Fruit fly (Drosophila melanogaster) whole organism: ENCODE data around the gene CG15892.

ENCODE experiments used
- CG8478 ChIP-seq: fragments of >200 bp; optimal IDR thresholded peaks from 2 replicates; lab custom pipeline; 2018; ENCODE audit warnings: inconsistent platforms
- pan ChIP-seq: fragments of >200 bp; optimal IDR thresholded peaks from 2 replicates; lab custom pipeline; 2017
- psq ChIP-seq: fragments of >200 bp; optimal IDR thresholded peaks from 2 replicates; lab custom pipeline; 2017
- usp ChIP-seq: fragments of >200 bp; optimal IDR thresholded peaks from 2 replicates; lab custom pipeline; 2017; ENCODE audit warnings: missing biosample characterization, missing genetic modification characterization, mixed read lengths

dm6 chrX:6260900-6261299 lies 33.2 kb downstream of the CG15892 start, which contains the start of gene Josd:
- TF ChIP-seq pan (lab: Kevin White, UChicago): no peak
- no peak for TF ChIP-seq usp (GFP tag; lab: Kevin White, UChicago)
- no peak for TF ChIP-seq psq (lab: Kevin White, UChicago)
- no peak for TF ChIP-seq CG8478 (lab: Kevin White, UChicago)
